Worm (Caenorhabditis elegans) whole organism, young adult: Measurements from ENCODE around the gene cpr-9.
A peak's percentile ranks its signal among the peaks of the same experiment; 100 is the strongest.

Experiments used
- B0336.3 ChIP-seq: fragments of 200-800 bp; sonication (Bioruptor generic); IDR thresholded peaks from 2 replicates; pipeline ENCODE4 v1.3.6; 2022; ENCODE audit warnings: missing genetic modification characterization, missing compliant biosample characterization
- C06A6.2 ChIP-seq: fragments of 200-800 bp; sonication (Bioruptor generic); conservative IDR thresholded peaks from 2 replicates; pipeline ENCODE4 v1.3.6; 2022; ENCODE audit warnings: missing genetic modification characterization, missing compliant biosample characterization
- C17E4.6 ChIP-seq: fragments of 200-800 bp; sonication (Bioruptor generic); IDR thresholded peaks from 2 replicates; pipeline ENCODE4 v1.3.6; 2022; ENCODE audit warnings: missing genetic modification reagents, missing genetic modification characterization, missing compliant biosample characterization
- F22D6.2 ChIP-seq: sonication (generic microtip); optimal IDR thresholded peaks from 2 replicates; lab custom pipeline; 2016; ENCODE audit warnings: mild to moderate bottlenecking, missing genetic modification characterization, missing compliant biosample characterization
- F23B12.7 ChIP-seq: sonication (generic microtip); optimal IDR thresholded peaks from 2 replicates; lab custom pipeline; 2017; ENCODE audit warnings: missing genetic modification characterization, mild to moderate bottlenecking, missing compliant biosample characterization, antibody characterized with exemption, moderate library complexity; ENCODE audit not compliant: insufficient read depth
- F33H1.4 ChIP-seq: fragments of 200-800 bp; sonication (Bioruptor generic); IDR thresholded peaks from 2 replicates; pipeline ENCODE4 v1.3.6; 2022; ENCODE audit warnings: missing genetic modification reagents, missing genetic modification characterization, missing compliant biosample characterization
- F37B4.10 ChIP-seq: fragments of 200-800 bp; sonication (Bioruptor generic); IDR thresholded peaks from 2 replicates; pipeline ENCODE4 v1.3.6; 2022; ENCODE audit warnings: missing genetic modification characterization, missing compliant biosample characterization
- F52B5.7 ChIP-seq: sonication (generic microtip); optimal IDR thresholded peaks from 2 replicates; lab custom pipeline; 2016; ENCODE audit warnings: mild to moderate bottlenecking, missing genetic modification characterization, missing compliant biosample characterization
- K11D2.4 ChIP-seq: fragments of 200-800 bp; sonication (Bioruptor generic); IDR thresholded peaks from 2 replicates; pipeline ENCODE4 v1.3.6; 2022; ENCODE audit warnings: missing genetic modification reagents, missing genetic modification characterization, missing compliant biosample characterization
- T26A5.8 ChIP-seq: sonication (generic microtip); optimal IDR thresholded peaks from 2 replicates; lab custom pipeline; 2016; ENCODE audit warnings: missing genetic modification characterization, missing compliant biosample characterization
- Y79H2A.3 ChIP-seq: fragments of 200-800 bp; sonication (Bioruptor generic); conservative IDR thresholded peaks from 2 replicates; pipeline ENCODE4 v1.3.6; 2022; ENCODE audit warnings: missing genetic modification reagents, missing genetic modification characterization, missing compliant biosample characterization
- aptf-3 ChIP-seq: fragments of 200-800 bp; sonication (Bioruptor generic); IDR thresholded peaks from 2 replicates; pipeline ENCODE4 v1.3.6; 2022; ENCODE audit warnings: missing genetic modification characterization, missing compliant biosample characterization
- cebp-2 ChIP-seq: fragments of 200-800 bp; sonication (Bioruptor generic); IDR thresholded peaks from 2 replicates; pipeline ENCODE4 v1.3.6; 2022; ENCODE audit warnings: missing genetic modification characterization, missing compliant biosample characterization
- ceh-40 ChIP-seq: fragments of 200-800 bp; sonication (Bioruptor generic); IDR thresholded peaks from 2 replicates; pipeline ENCODE4 v1.3.6; 2022; ENCODE audit warnings: missing genetic modification characterization, missing compliant biosample characterization
- ceh-91 ChIP-seq: fragments of 200-800 bp; sonication (Bioruptor generic); IDR thresholded peaks from 2 replicates; pipeline ENCODE4 v1.3.6; 2022; ENCODE audit warnings: missing genetic modification reagents, missing genetic modification characterization, missing compliant biosample characterization
- die-1 ChIP-seq: sonication (generic microtip); optimal IDR thresholded peaks from 2 replicates; lab custom pipeline; 2016; ENCODE audit warnings: missing genotype, mild to moderate bottlenecking, missing genetic modification characterization, missing compliant biosample characterization
- dox-1 ChIP-seq: fragments of 200-800 bp; sonication (Bioruptor generic); IDR thresholded peaks from 2 replicates; pipeline ENCODE4 v1.3.6; 2022; ENCODE audit warnings: missing genetic modification reagents, missing genetic modification characterization, missing compliant biosample characterization
- efl-1 ChIP-seq: fragments of 150-350 bp; optimal IDR thresholded peaks from 2 replicates; lab custom pipeline; 2014; ENCODE audit warnings: missing biosample characterization, missing genetic modification reagents, missing genetic modification characterization
- hlh-26 ChIP-seq: fragments of 200-800 bp; sonication (Bioruptor generic); conservative IDR thresholded peaks from 2 replicates; pipeline ENCODE4 v1.3.6; 2022; ENCODE audit warnings: missing genetic modification reagents, missing genetic modification characterization, missing compliant biosample characterization
- hmg-1.2 ChIP-seq: fragments of 200-800 bp; sonication (Bioruptor generic); IDR thresholded peaks from 2 replicates; pipeline ENCODE4 v1.3.6; 2022; ENCODE audit warnings: missing genetic modification reagents, missing genetic modification characterization, missing compliant biosample characterization
- let-607 ChIP-seq, 2 experiments: fragments of 200-800 bp in 1 of 2; sonication (Bioruptor generic) in 1 of 2; sonication (generic microtip) in 1 of 2; optimal IDR thresholded peaks; 2 replicates each; lab custom pipeline; 2016 to 2018; ENCODE audit warnings: mild to moderate bottlenecking in 2 of 2, missing compliant biosample characterization in 2 of 2, missing genetic modification characterization in 2 of 2, moderate library complexity in 2 of 2, missing genotype in 1 of 2
- lin-26 ChIP-seq: fragments of 200-800 bp; sonication (Bioruptor generic); IDR thresholded peaks from 2 replicates; pipeline ENCODE4 v1.3.6; 2022; ENCODE audit warnings: missing genetic modification reagents, missing genetic modification characterization, missing compliant biosample characterization
- lin-35 ChIP-seq, 3 experiments: fragments of 150-350 bp in 2 of 3; sonication (generic microtip) in 1 of 3; optimal IDR thresholded peaks; 2 replicates each; lab custom pipeline; 2014 to 2018; ENCODE audit warnings: missing biosample characterization in 3 of 3, missing genetic modification characterization in 3 of 3, missing genetic modification reagents in 3 of 3
- lin-54 ChIP-seq: fragments of 200-800 bp; sonication (Bioruptor generic); optimal IDR thresholded peaks from 2 replicates; lab custom pipeline; 2018; ENCODE audit warnings: mild to moderate bottlenecking, missing genetic modification characterization, missing compliant biosample characterization
- mxl-1 ChIP-seq: sonication (generic microtip); optimal IDR thresholded peaks from 2 replicates; lab custom pipeline; 2016; ENCODE audit warnings: missing genetic modification characterization, missing compliant biosample characterization
- nfyb-1 ChIP-seq: fragments of 200-800 bp; sonication (Bioruptor generic); IDR thresholded peaks from 2 replicates; pipeline ENCODE4 v1.3.6; 2022; ENCODE audit warnings: missing genetic modification reagents, missing genetic modification characterization, missing compliant biosample characterization
- nhr-120 ChIP-seq: fragments of 200-800 bp; sonication (Bioruptor generic); IDR thresholded peaks from 2 replicates; pipeline ENCODE4 v1.3.6; 2022; ENCODE audit warnings: missing genetic modification characterization, missing compliant biosample characterization
- nhr-80 ChIP-seq: sonication (generic microtip); optimal IDR thresholded peaks from 2 replicates; lab custom pipeline; 2016; ENCODE audit warnings: missing genetic modification characterization, missing compliant biosample characterization
- repo-1 ChIP-seq: sonication (generic microtip); optimal IDR thresholded peaks from 2 replicates; lab custom pipeline; 2017; ENCODE audit warnings: mild to moderate bottlenecking, missing genetic modification characterization, missing compliant biosample characterization
- sdz-38 ChIP-seq: sonication (generic microtip); optimal IDR thresholded peaks from 2 replicates; lab custom pipeline; 2016; ENCODE audit warnings: missing genotype, missing genetic modification characterization, missing compliant biosample characterization
- snpc-1.1 ChIP-seq: sonication (generic microtip); optimal IDR thresholded peaks from 2 replicates; lab custom pipeline; 2017; ENCODE audit warnings: missing genetic modification characterization, mild to moderate bottlenecking, missing compliant biosample characterization, antibody characterized with exemption, moderate library complexity, missing genotype, missing genetic modification reagents; ENCODE audit not compliant: insufficient read depth
- snpc-3.4 ChIP-seq: sonication (generic microtip); optimal IDR thresholded peaks from 2 replicates; lab custom pipeline; 2017; ENCODE audit warnings: missing genetic modification characterization, mild to moderate bottlenecking, missing compliant biosample characterization, antibody characterized with exemption, moderate library complexity, missing genotype, missing genetic modification reagents
- snpc-4 ChIP-seq, 5 experiments: fragments of 150-350 bp in 1 of 5; sonication (generic microtip) in 4 of 5; optimal IDR thresholded peaks; 2 replicates each; lab custom pipeline; 2014 to 2018; ENCODE audit warnings: missing genetic modification characterization in 5 of 5, missing biosample characterization in 3 of 5, antibody characterized with exemption in 2 of 5, mild to moderate bottlenecking in 2 of 5, missing compliant biosample characterization in 2 of 5, missing genotype in 2 of 5, moderate library complexity in 2 of 5, missing genetic modification reagents in 1 of 5
- somi-1 ChIP-seq: fragments of 200-800 bp; sonication (Bioruptor generic); optimal IDR thresholded peaks from 2 replicates; lab custom pipeline; 2018; ENCODE audit warnings: mild to moderate bottlenecking, missing genetic modification characterization, missing compliant biosample characterization
- sptf-2 ChIP-seq: fragments of 200-800 bp; sonication (Bioruptor generic); optimal IDR thresholded peaks from 2 replicates; lab custom pipeline; 2018; ENCODE audit warnings: mild to moderate bottlenecking, missing genetic modification characterization, missing compliant biosample characterization
- ztf-6 ChIP-seq: fragments of 200-800 bp; sonication (Bioruptor generic); IDR thresholded peaks from 2 replicates; pipeline ENCODE4 v1.3.6; 2022; ENCODE audit warnings: missing genetic modification reagents, missing genetic modification characterization, missing compliant biosample characterization

The cpr-9 gene

DNA sequence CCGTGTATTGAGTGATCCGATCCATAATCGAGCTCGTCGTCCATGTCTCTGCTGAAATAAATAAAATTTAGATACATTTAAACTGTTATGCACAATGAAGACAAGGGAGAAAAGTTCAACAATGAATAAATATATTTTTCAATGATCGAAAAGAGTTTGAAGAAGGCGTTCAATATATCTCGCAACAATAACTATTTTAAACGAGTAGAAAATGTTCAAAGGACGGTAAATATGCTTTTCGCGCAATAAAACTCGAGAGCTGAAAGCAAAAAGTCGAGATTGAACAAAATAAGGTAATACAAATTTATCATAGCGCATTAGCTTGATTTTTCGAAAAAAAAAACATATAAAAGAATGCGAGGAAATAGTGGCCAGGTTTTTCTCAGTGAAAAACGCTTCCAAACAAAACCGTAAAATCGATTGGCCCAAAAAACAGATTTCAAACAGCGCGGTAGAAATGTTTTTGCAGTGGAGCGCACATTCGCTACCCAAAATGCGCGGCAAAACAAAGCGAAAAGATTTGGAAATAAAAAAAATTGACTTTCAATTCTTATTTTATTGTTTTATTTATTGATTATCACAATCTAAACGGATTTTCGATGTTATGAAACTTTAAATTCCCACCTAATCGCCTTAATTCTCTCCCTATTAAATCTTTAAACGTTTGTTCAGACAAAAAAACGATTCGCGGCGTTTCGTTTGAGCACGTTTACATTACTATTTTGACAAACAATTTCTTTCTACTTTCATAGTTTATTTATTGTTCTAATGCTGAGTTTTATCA lies 38.2 kb downstream of the cpr-9 start, which contains the start of the genes kup-1 and F10C2.4 (continued):
- TF ChIP-seq C17E4.6 (GFP tag; lab: Robert Waterston, UW) (no peak), die-1 (tag; lab: Kevin White, UChicago) (no peak), lin-54 (GFP tag; lab: Kevin White, UChicago) (peak; percentile 88), lin-26 (GFP tag; lab: Robert Waterston, UW) (no peak), F22D6.2 (no peak), F33H1.4 (peak; percentile 11; the same call in 1 of the 2 replicates), Y79H2A.3 (GFP tag; lab: Robert Waterston, UW) (no peak), F37B4.10 (no peak), efl-1 (peak; percentile 86), hmg-1.2 (GFP tag; lab: Robert Waterston, UW) (no peak), ceh-40 (GFP tag; lab: Robert Waterston, UW) (no peak), snpc-3.4 (tag; lab: Kevin White, UChicago) (peak; percentile 39), dox-1 (peak; percentile 44; the same call in 1 of the 2 replicates), F52B5.7 (tag; lab: Kevin White, UChicago) (no peak), nfyb-1 (GFP tag; lab: Robert Waterston, UW) (no peak), T26A5.8 (tag; lab: Kevin White, UChicago) (no peak), nhr-120 (GFP tag; lab: Robert Waterston, UW) (no peak)

DNA sequence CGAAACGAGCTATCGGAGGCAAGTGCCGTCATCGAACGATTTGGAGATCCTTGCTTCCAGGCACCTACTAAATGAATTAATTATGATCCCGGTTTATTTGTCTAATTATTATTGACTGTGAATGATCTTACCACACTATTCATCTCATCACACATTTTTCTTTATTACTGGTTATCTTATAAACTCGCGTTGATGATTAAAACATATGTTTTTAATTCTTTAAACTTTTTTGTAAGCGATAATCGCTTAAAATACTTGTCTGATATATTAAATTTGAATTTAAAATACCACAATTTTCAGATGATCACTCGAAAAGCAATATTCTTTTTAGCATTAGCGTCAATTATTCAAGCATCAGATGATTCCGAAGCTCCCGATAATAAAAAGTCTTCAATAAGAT lies 42.3 kb downstream of the cpr-9 start, which contains the start of gene F10C2.5:
TSS of gene F10C2.5 (plus strand) at position 301 of the 400 bp plus-strand sequence.
- TF ChIP-seq F52B5.7 (tag; lab: Kevin White, UChicago): no peak
- TF ChIP-seq nhr-80 (tag; lab: Kevin White, UChicago): no peak
- TF ChIP-seq ceh-91: no peak
- TF ChIP-seq repo-1 (tag; lab: Kevin White, UChicago): no peak
- no peak for TF ChIP-seq sdz-38 (tag; lab: Kevin White, UChicago)
- TF ChIP-seq ceh-40 (GFP tag; lab: Robert Waterston, UW): no peak
- TF ChIP-seq let-607 (tag; optimal IDR thresholded peaks at IDR 0.05; lab: Kevin White, UChicago): no peak
- no peak for TF ChIP-seq K11D2.4 (GFP tag; lab: Robert Waterston, UW)
- TF ChIP-seq cebp-2 (GFP tag; lab: Robert Waterston, UW): no peak
- no peak for TF ChIP-seq snpc-4 (GFP tag; optimal IDR thresholded peaks at IDR 0.05; lab: Kevin White, UChicago)
- TF ChIP-seq snpc-4 (tag; optimal IDR thresholded peaks at IDR 0.05; lab: Kevin White, UChicago): no peak
- TF ChIP-seq B0336.3 (GFP tag; lab: Robert Waterston, UW): no peak
- no peak for TF ChIP-seq snpc-3.4 (tag; lab: Kevin White, UChicago)
- no peak for TF ChIP-seq ztf-6 (GFP tag; lab: Robert Waterston, UW)
- TF ChIP-seq F23B12.7: no peak
- TF ChIP-seq C06A6.2 (GFP tag; lab: Robert Waterston, UW): no peak
- TF ChIP-seq sptf-2 (GFP tag; lab: Kevin White, UChicago): no peak
- no peak for TF ChIP-seq lin-35 (GFP tag; optimal IDR thresholded peaks at IDR 0.05; lab: Kevin White, UChicago)
- TF ChIP-seq mxl-1 (tag; lab: Kevin White, UChicago): no peak
- no peak for TF ChIP-seq aptf-3 (GFP tag; lab: Robert Waterston, UW)
- TF ChIP-seq somi-1 (GFP tag; lab: Kevin White, UChicago): no peak

- peak; percentile 78 for TF ChIP-seq snpc-4 (GFP tag; optimal IDR thresholded peaks at IDR 0.05; lab: Kevin White, UChicago)
- peak in 3 of 4 experiments; percentile 54 to 77 (median 69) for TF ChIP-seq snpc-4 (tag; optimal IDR thresholded peaks at IDR 0.05; lab: Kevin White, UChicago)
- no peak for TF ChIP-seq hlh-26 (GFP tag; lab: Robert Waterston, UW)
- peak; percentile 88 for TF ChIP-seq snpc-1.1 (tag; lab: Kevin White, UChicago)
These were observed 44.9 kb downstream of the cpr-9 start for ce11 chrV:12047735-12048134.
